Fruit fly (Drosophila melanogaster) whole organism, prepupa: ENCODE results near the gene Catsup.

ENCODE experiments used
- Blimp-1 ChIP-seq: fragments of 200-800 bp; sonication (Bioruptor generic); optimal IDR thresholded peaks from 3 replicates; lab custom pipeline; 2017; ENCODE audit warnings: missing biosample characterization, missing genetic modification characterization, mild to moderate bottlenecking, moderate library complexity, missing genetic modification reagents
- CG10669 ChIP-seq: fragments of 200-800 bp; sonication (Bioruptor generic); optimal IDR thresholded peaks from 3 replicates; lab custom pipeline; 2018; ENCODE audit warnings: missing biosample characterization, mild to moderate bottlenecking, missing genetic modification characterization, moderate library complexity
- CG1621 ChIP-seq: fragments of 200-800 bp; sonication (Bioruptor generic); optimal IDR thresholded peaks from 3 replicates; lab custom pipeline; 2018; ENCODE audit warnings: missing biosample characterization, mild to moderate bottlenecking, missing genetic modification characterization
- CG32006 ChIP-seq: fragments of 200-800 bp; sonication (Bioruptor generic); optimal IDR thresholded peaks from 3 replicates; lab custom pipeline; 2017; ENCODE audit warnings: missing biosample characterization, mild to moderate bottlenecking, missing genetic modification characterization
- CG34406 ChIP-seq: fragments of 200-800 bp; sonication (Bioruptor generic); optimal IDR thresholded peaks from 3 replicates; lab custom pipeline; 2016; ENCODE audit warnings: missing biosample characterization, missing genetic modification characterization
- CG3919 ChIP-seq: fragments of 200-800 bp; sonication (Bioruptor generic); optimal IDR thresholded peaks from 3 replicates; lab custom pipeline; 2016; ENCODE audit warnings: missing biosample characterization, missing genetic modification characterization
- CG4318 ChIP-seq: fragments of 200-800 bp; sonication (Bioruptor generic); optimal IDR thresholded peaks from 3 replicates; lab custom pipeline; 2017; ENCODE audit warnings: missing biosample characterization, mild to moderate bottlenecking, missing genetic modification characterization
- CG6163 ChIP-seq: fragments of 200-800 bp; sonication (Bioruptor generic); IDR thresholded peaks from 3 replicates; pipeline ENCODE4 v1.3.6; 2022; ENCODE audit warnings: missing biosample characterization, missing genetic modification characterization
- CG6808 ChIP-seq: fragments of 200-800 bp; sonication (Bioruptor generic); optimal IDR thresholded peaks from 3 replicates; lab custom pipeline; 2017; ENCODE audit warnings: missing biosample characterization, missing genetic modification characterization, mild to moderate bottlenecking, moderate library complexity, missing genetic modification reagents
- CG6854 ChIP-seq: fragments of 200-800 bp; sonication (Bioruptor generic); optimal IDR thresholded peaks from 2 replicates; lab custom pipeline; 2017; ENCODE audit warnings: missing biosample characterization, mild to moderate bottlenecking, missing genetic modification characterization
- CG8119 ChIP-seq: fragments of 200-800 bp; sonication (Bioruptor generic); IDR thresholded peaks from 3 replicates; pipeline ENCODE4 v1.3.6; 2022; ENCODE audit warnings: missing biosample characterization, missing genetic modification characterization
- CG8319 ChIP-seq: fragments of 200-800 bp; sonication (Bioruptor generic); optimal IDR thresholded peaks from 3 replicates; lab custom pipeline; 2016; ENCODE audit warnings: missing biosample characterization, missing genetic modification characterization
- CG9139 ChIP-seq: fragments of 200-800 bp; sonication (Bioruptor generic); optimal IDR thresholded peaks from 3 replicates; lab custom pipeline; 2017; ENCODE audit warnings: missing biosample characterization, mild to moderate bottlenecking, missing genetic modification characterization
- Eip78C ChIP-seq: fragments of 200-800 bp; sonication (Bioruptor generic); peaks from one replicate; lab custom pipeline; 2016; ENCODE audit warnings: missing biosample characterization, missing genetic modification characterization
- Eip93F ChIP-seq: fragments of 200-800 bp; sonication (Bioruptor generic); optimal IDR thresholded peaks from 2 replicates; lab custom pipeline; 2016; ENCODE audit warnings: missing biosample characterization, mild to moderate bottlenecking, missing genetic modification characterization
- Ets21C ChIP-seq: fragments of 200-800 bp; sonication (Bioruptor generic); optimal IDR thresholded peaks from 3 replicates; lab custom pipeline; 2016; ENCODE audit warnings: missing biosample characterization, missing genetic modification characterization
- Ets96B ChIP-seq: fragments of 200-800 bp; optimal IDR thresholded peaks from 2 replicates; lab custom pipeline; 2019; ENCODE audit warnings: missing biosample characterization, mild to moderate bottlenecking, missing genetic modification characterization, moderate library complexity
- Hr38 ChIP-seq: sonication (Bioruptor generic); optimal IDR thresholded peaks from 2 replicates; lab custom pipeline; 2016; ENCODE audit warnings: missing biosample characterization, missing genetic modification characterization
- Hr4 ChIP-seq: fragments of 200-800 bp; sonication (Bioruptor generic); optimal IDR thresholded peaks from 3 replicates; lab custom pipeline; 2016; ENCODE audit warnings: missing biosample characterization, missing genetic modification characterization
- OdsH ChIP-seq: fragments of 200-800 bp; sonication (Bioruptor generic); optimal IDR thresholded peaks from 3 replicates; lab custom pipeline; 2016; ENCODE audit warnings: missing biosample characterization, missing genetic modification characterization
- Sox15 ChIP-seq: fragments of 200-800 bp; sonication (Bioruptor generic); optimal IDR thresholded peaks from 3 replicates; lab custom pipeline; 2016; ENCODE audit warnings: missing biosample characterization, missing genetic modification characterization
- achi ChIP-seq: fragments of 200-800 bp; sonication (Bioruptor generic); optimal IDR thresholded peaks from 3 replicates; lab custom pipeline; 2016; ENCODE audit warnings: missing biosample characterization, missing genetic modification characterization
- acj6 ChIP-seq: fragments of 200-800 bp; sonication (Bioruptor generic); optimal IDR thresholded peaks from 3 replicates; lab custom pipeline; 2016; ENCODE audit warnings: missing biosample characterization, missing genetic modification characterization
- cyc ChIP-seq: fragments of 200-800 bp; sonication (Bioruptor generic); optimal IDR thresholded peaks from 3 replicates; lab custom pipeline; 2016; ENCODE audit warnings: missing biosample characterization, missing genetic modification characterization
- dac ChIP-seq: fragments of 200-800 bp; sonication (Bioruptor generic); optimal IDR thresholded peaks from 2 replicates; lab custom pipeline; 2017; ENCODE audit warnings: missing biosample characterization, mild to moderate bottlenecking, missing genetic modification characterization
- dsx ChIP-seq: fragments of 200-800 bp; optimal IDR thresholded peaks from 3 replicates; lab custom pipeline; 2019; ENCODE audit warnings: missing biosample characterization, mild to moderate bottlenecking, missing genetic modification characterization, moderate library complexity; ENCODE audit not compliant: poor library complexity, severe bottlenecking
- fd59A ChIP-seq: fragments of 200-800 bp; sonication (Bioruptor generic); optimal IDR thresholded peaks from 2 replicates; lab custom pipeline; 2017; ENCODE audit warnings: missing biosample characterization, mild to moderate bottlenecking, missing genetic modification characterization, missing genetic modification reagents
- fd85E ChIP-seq: fragments of 200-800 bp; sonication (Bioruptor generic); optimal IDR thresholded peaks from 3 replicates; lab custom pipeline; 2016; ENCODE audit warnings: missing biosample characterization, missing genetic modification characterization
- salr ChIP-seq, 2 experiments: fragments of 200-800 bp; sonication (Bioruptor generic); optimal IDR thresholded peaks; 3 replicates each; lab custom pipeline; 2016 to 2018; ENCODE audit warnings: missing biosample characterization in 2 of 2, missing genetic modification characterization in 2 of 2, mild to moderate bottlenecking in 1 of 2
- svp ChIP-seq: fragments of 200-800 bp; sonication (Bioruptor generic); peaks from one replicate; lab custom pipeline; 2016; ENCODE audit warnings: missing biosample characterization, missing genetic modification characterization
- topi ChIP-seq: fragments of 200-800 bp; sonication (Bioruptor generic); optimal IDR thresholded peaks from 3 replicates; lab custom pipeline; 2016; ENCODE audit warnings: missing biosample characterization, missing genetic modification characterization
- vri ChIP-seq: fragments of 200-800 bp; sonication (Bioruptor generic); optimal IDR thresholded peaks from 3 replicates; lab custom pipeline; 2016; ENCODE audit warnings: missing biosample characterization, mild to moderate bottlenecking, missing genetic modification characterization

Gene Catsup

DNA sequence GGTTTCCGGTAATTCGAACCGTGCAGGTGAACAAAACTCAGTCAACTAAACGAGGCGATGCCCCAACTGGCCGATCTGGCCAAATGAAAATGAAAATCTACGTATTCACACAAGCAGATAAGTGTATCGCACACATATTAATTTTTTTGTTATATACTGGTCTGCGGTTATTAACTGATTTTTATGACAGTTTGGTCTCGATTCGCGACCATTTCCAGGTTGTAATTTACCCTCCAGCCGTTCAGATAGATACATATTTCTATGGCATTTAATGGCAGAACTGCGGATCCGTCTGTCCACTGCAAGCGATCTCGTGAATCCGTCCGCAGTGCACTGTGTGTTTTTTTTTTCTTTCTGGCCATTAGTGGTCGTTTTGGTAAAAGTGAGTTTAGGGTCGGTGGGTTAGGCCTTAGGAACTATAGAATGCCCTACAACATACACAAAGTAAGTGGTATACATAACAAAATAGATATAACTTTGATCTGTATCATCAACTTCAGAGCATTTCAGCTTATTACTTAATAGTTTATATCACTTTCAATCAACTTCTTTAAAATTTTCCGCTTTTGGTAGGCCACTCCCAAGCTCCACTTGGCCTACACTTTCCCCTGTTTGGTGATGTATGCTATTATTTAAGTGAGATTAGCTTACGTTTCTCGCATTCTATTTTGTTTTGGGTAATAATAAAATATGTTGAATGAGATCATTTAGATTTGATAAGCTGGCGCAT lies 32.6 kb downstream of the Catsup start, which contains the start of gene CG17572:
Gene CG17572, minus strand, starts transcription at position 51 of the 730 bp plus-strand sequence.
- no peak for TF ChIP-seq Eip93F (GFP tag; lab: Kevin White, UChicago)
- TF ChIP-seq Eip78C (GFP tag; lab: Kevin White, UChicago), result peak; percentile 13

- no peak for TF ChIP-seq CG4318 (GFP tag; lab: Kevin White, UChicago)
- TF ChIP-seq CG6854 (GFP tag; lab: Kevin White, UChicago), result no peak
- TF ChIP-seq Sox15 (GFP tag; lab: Kevin White, UChicago), result no peak
- no peak for TF ChIP-seq topi
- no peak for TF ChIP-seq fd85E (GFP tag; lab: Kevin White, UChicago)
- TF ChIP-seq Hr38, result no peak
These were observed 37.3 kb downstream of the Catsup start, which contains the start of gene CG10700 for dm6 chr2L:19078928-19079327. CG10700 (minus strand) TSS chr2L:19079028.

DNA sequence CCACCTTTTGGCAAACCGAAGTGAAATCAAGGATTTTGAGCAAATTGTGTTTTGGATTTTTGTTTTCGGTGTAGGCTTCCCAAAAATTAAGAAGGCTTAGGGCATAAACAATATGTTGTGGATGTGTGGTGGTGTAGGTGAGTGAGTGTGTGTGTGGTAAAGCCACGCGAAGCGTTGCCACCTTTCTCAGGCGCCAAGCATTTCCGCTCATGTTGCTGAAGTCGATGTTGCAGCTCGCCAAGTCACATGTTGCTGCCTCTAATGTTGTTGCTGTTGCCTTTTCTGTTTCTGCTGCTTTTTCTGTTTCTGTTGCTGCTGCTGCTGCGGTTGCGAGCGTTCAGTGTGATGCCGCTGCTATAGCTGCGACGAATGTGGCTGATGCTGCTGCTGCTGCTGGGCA lies 38.1 kb downstream of the Catsup start:
- TF ChIP-seq CG4318 (GFP tag; lab: Kevin White, UChicago), result no peak
- TF ChIP-seq dac, result no peak
- TF ChIP-seq CG6808 (GFP tag; lab: Kevin White, UChicago), result no peak
- TF ChIP-seq Sox15 (GFP tag; lab: Kevin White, UChicago), result no peak
- no peak for TF ChIP-seq acj6 (GFP tag; lab: Kevin White, UChicago)
- no peak for TF ChIP-seq CG1621 (tag; lab: Kevin White, UChicago)
- no peak for TF ChIP-seq fd59A (GFP tag; lab: Kevin White, UChicago)
- TF ChIP-seq svp, result no peak
- no peak for TF ChIP-seq CG8319 (GFP tag; lab: Kevin White, UChicago)
- TF ChIP-seq OdsH (GFP tag; lab: Kevin White, UChicago), result no peak
- no peak for TF ChIP-seq vri (GFP tag; lab: Kevin White, UChicago)
- TF ChIP-seq, all 60 proteins: peak for 0

DNA sequence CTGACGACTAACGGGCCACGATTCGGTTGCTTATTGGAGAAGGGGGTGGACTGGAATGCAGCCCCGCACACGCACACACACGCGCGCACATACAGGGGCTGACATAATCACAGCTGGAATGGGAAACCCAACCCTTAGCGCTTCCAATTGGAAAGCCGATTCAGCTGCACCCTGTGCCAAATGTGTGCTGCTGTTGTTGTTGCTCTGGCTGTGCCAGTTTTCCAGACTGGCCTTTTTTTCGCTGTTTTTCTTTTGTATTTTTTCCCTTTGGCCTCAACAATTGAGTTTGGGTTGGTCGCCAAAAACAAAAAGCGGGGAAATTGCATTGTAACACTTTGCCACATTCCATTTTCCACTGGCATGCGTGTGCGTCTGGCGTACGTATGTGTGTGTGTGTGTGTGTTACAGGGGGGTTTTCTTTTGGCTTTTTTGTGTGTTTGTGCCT lies 41.7 kb downstream of the Catsup start:
- TF ChIP-seq CG6163 (GFP tag; lab: Robert Waterston, UW) (0 out of 3 replicates have a peak, but pooled peaks have one; percentile 21), CG34406 (no peak)

- TF ChIP-seq cyc (GFP tag; lab: Kevin White, UChicago) (no peak), Ets21C (GFP tag; lab: Kevin White, UChicago) (no peak), CG8119 (GFP tag; lab: Robert Waterston, UW) (no peak), CG10669 (GFP tag; lab: Kevin White, UChicago) (no peak), dsx (GFP tag; lab: Kevin White, UChicago) (no peak), CG4318 (GFP tag; lab: Kevin White, UChicago) (no peak), salr (GFP tag; optimal IDR thresholded peaks at IDR 0.05; lab: Kevin White, UChicago) (no peak), achi (GFP tag; lab: Kevin White, UChicago) (no peak)
These were observed 47.2 kb downstream of the Catsup start for dm6 chr2L:19088895-19089294.

dm6 chr2L:19089385-19089784 lies 47.7 kb downstream of the Catsup start:
- TF ChIP-seq OdsH (GFP tag; lab: Kevin White, UChicago) (no peak), CG8119 (GFP tag; lab: Robert Waterston, UW) (no peak), salr (GFP tag; optimal IDR thresholded peaks at IDR 0.05; lab: Kevin White, UChicago) (no peak), CG32006 (GFP tag; lab: Kevin White, UChicago) (no peak), CG6854 (GFP tag; lab: Kevin White, UChicago) (no peak), CG9139 (GFP tag; lab: Kevin White, UChicago) (no peak), Hr4 (GFP tag; lab: Kevin White, UChicago) (no peak), Blimp-1 (GFP tag; lab: Kevin White, UChicago) (no peak), CG1621 (tag; lab: Kevin White, UChicago) (no peak), Ets96B (no peak), topi (no peak), CG10669 (GFP tag; lab: Kevin White, UChicago) (no peak), CG4318 (GFP tag; lab: Kevin White, UChicago) (no peak), fd59A (GFP tag; lab: Kevin White, UChicago) (no peak), CG3919 (no peak), fd85E (GFP tag; lab: Kevin White, UChicago) (no peak)
- TF ChIP-seq, all 60 proteins: peak for 0
